Worm (Caenorhabditis elegans) whole organism, L2 larva: ENCODE results near the gene ttbk-2.1.
"Not testable (repeated sequence)": the region's sequence is repeated elsewhere in the genome, so short reads cannot be mapped to it uniquely, and the experiment has no call there.

Experiments
- C34F6.9 ChIP-seq: fragments of 150-350 bp; optimal IDR thresholded peaks from 2 replicates; lab custom pipeline; 2014; ENCODE audit warnings: missing biosample characterization, missing genetic modification characterization
- F13H6.1 ChIP-seq: sonication (generic microtip); optimal IDR thresholded peaks from 2 replicates; lab custom pipeline; 2016; ENCODE audit warnings: missing genetic modification characterization, missing compliant biosample characterization
- R02D3.7 ChIP-seq: fragments of 150-350 bp; optimal IDR thresholded peaks from 2 replicates; lab custom pipeline; 2014; ENCODE audit warnings: missing biosample characterization, missing genetic modification characterization
- Y55F3AM.14 ChIP-seq: fragments of 200-800 bp; sonication (Bioruptor generic); optimal IDR thresholded peaks from 2 replicates; lab custom pipeline; 2018; ENCODE audit warnings: mild to moderate bottlenecking, missing genetic modification characterization, missing compliant biosample characterization
- ZK546.5 ChIP-seq: sonication (generic microtip); optimal IDR thresholded peaks from 2 replicates; lab custom pipeline; 2017; ENCODE audit warnings: missing biosample characterization, missing genetic modification characterization
- alr-1 ChIP-seq: fragments of 150-350 bp; optimal IDR thresholded peaks from 2 replicates; lab custom pipeline; 2014; ENCODE audit warnings: missing biosample characterization, missing genetic modification characterization
- aly-2 ChIP-seq: fragments of 150-350 bp; optimal IDR thresholded peaks from 2 replicates; lab custom pipeline; 2014; ENCODE audit warnings: missing biosample characterization, missing genetic modification characterization
- ama-1 ChIP-seq: fragments of 150-350 bp; optimal IDR thresholded peaks from 2 replicates; lab custom pipeline; 2018; ENCODE audit warnings: inconsistent platforms
- blmp-1 ChIP-seq: sonication (generic microtip); optimal IDR thresholded peaks from 2 replicates; lab custom pipeline; 2017; ENCODE audit warnings: missing genetic modification characterization, mild to moderate bottlenecking, missing compliant biosample characterization, antibody characterized with exemption, moderate library complexity; ENCODE audit not compliant: insufficient read depth
- ceh-16 ChIP-seq: fragments of 150-350 bp; optimal IDR thresholded peaks from 2 replicates; lab custom pipeline; 2014; ENCODE audit warnings: missing biosample characterization, missing genetic modification characterization
- ceh-82 ChIP-seq: fragments of 150-350 bp; optimal IDR thresholded peaks from 2 replicates; lab custom pipeline; 2014; ENCODE audit warnings: missing biosample characterization, missing genetic modification characterization
- crh-2 ChIP-seq: sonication (generic microtip); optimal IDR thresholded peaks from 2 replicates; lab custom pipeline; 2017; ENCODE audit warnings: missing biosample characterization, missing genetic modification characterization
- dmd-4 ChIP-seq: sonication (generic microtip); optimal IDR thresholded peaks from 2 replicates; lab custom pipeline; 2017; ENCODE audit warnings: missing biosample characterization, missing genetic modification characterization
- egl-27 ChIP-seq: sonication (generic microtip); optimal IDR thresholded peaks from 3 replicates; lab custom pipeline; 2017; ENCODE audit warnings: missing biosample characterization, missing genetic modification reagents, missing genetic modification characterization
- elt-1 ChIP-seq: fragments of 150-350 bp; optimal IDR thresholded peaks from 2 replicates; lab custom pipeline; 2014; ENCODE audit warnings: missing biosample characterization, missing genetic modification characterization
- elt-3 ChIP-seq: sonication (generic microtip); optimal IDR thresholded peaks from 2 replicates; lab custom pipeline; 2017; ENCODE audit warnings: missing biosample characterization, missing genetic modification characterization
- fos-1 ChIP-seq: fragments of 150-350 bp; optimal IDR thresholded peaks from 2 replicates; lab custom pipeline; 2014; ENCODE audit warnings: missing biosample characterization, missing genetic modification characterization
- gmeb-1 ChIP-seq: fragments of 150-350 bp; optimal IDR thresholded peaks from 2 replicates; lab custom pipeline; 2014; ENCODE audit warnings: missing biosample characterization, missing genetic modification characterization
- lin-11 ChIP-seq: fragments of 150-350 bp; sonication (generic microtip); optimal IDR thresholded peaks from 2 replicates; lab custom pipeline; 2014; ENCODE audit warnings: missing biosample characterization, missing genetic modification characterization, inconsistent platforms, mixed read lengths
- lin-13 ChIP-seq: fragments of 150-350 bp; optimal IDR thresholded peaks from 2 replicates; lab custom pipeline; 2014; ENCODE audit warnings: missing biosample characterization, missing genetic modification reagents, missing genetic modification characterization
- lin-39 ChIP-seq: fragments of 150-350 bp; optimal IDR thresholded peaks from 2 replicates; lab custom pipeline; 2014; ENCODE audit warnings: missing biosample characterization, missing genetic modification reagents, missing genetic modification characterization
- lsy-2 ChIP-seq, 2 experiments: fragments of 150-350 bp in 1 of 2; sonication (generic microtip) in 1 of 2; optimal IDR thresholded peaks; 2 replicates each; lab custom pipeline; 2014 to 2017; ENCODE audit warnings: missing biosample characterization in 2 of 2, missing genetic modification characterization in 2 of 2
- mab-5 ChIP-seq: fragments of 150-350 bp; optimal IDR thresholded peaks from 2 replicates; lab custom pipeline; 2014; ENCODE audit warnings: missing biosample characterization, missing genetic modification characterization
- mbf-1 ChIP-seq: sonication (generic microtip); optimal IDR thresholded peaks from 2 replicates; lab custom pipeline; 2017; ENCODE audit warnings: missing biosample characterization, missing genetic modification characterization
- mdl-1 ChIP-seq, 2 experiments: fragments of 150-350 bp in 1 of 2; sonication (generic microtip) in 1 of 2; optimal IDR thresholded peaks; 2 replicates each; lab custom pipeline; 2017; ENCODE audit warnings: missing biosample characterization in 2 of 2, missing genetic modification characterization in 2 of 2
- nhr-10 ChIP-seq: sonication (generic microtip); optimal IDR thresholded peaks from 2 replicates; lab custom pipeline; 2017; ENCODE audit warnings: missing biosample characterization, missing genetic modification characterization
- nhr-11 ChIP-seq: fragments of 150-350 bp; optimal IDR thresholded peaks from 2 replicates; lab custom pipeline; 2014; ENCODE audit warnings: missing biosample characterization, missing genetic modification characterization
- nhr-12 ChIP-seq: fragments of 150-350 bp; optimal IDR thresholded peaks from 2 replicates; lab custom pipeline; 2014; ENCODE audit warnings: missing biosample characterization, missing genetic modification characterization
- nhr-129 ChIP-seq: fragments of 150-350 bp; optimal IDR thresholded peaks from 2 replicates; lab custom pipeline; 2014; ENCODE audit warnings: missing biosample characterization, missing genetic modification characterization
- nhr-21 ChIP-seq: fragments of 150-350 bp; optimal IDR thresholded peaks from 2 replicates; lab custom pipeline; 2014; ENCODE audit warnings: missing biosample characterization, missing genetic modification characterization
- nhr-23 ChIP-seq: fragments of 150-350 bp; optimal IDR thresholded peaks from 2 replicates; lab custom pipeline; 2014; ENCODE audit warnings: missing biosample characterization, missing genetic modification reagents, missing genetic modification characterization
- nhr-237 ChIP-seq: fragments of 150-350 bp; optimal IDR thresholded peaks from 2 replicates; lab custom pipeline; 2014; ENCODE audit warnings: missing biosample characterization, missing genetic modification characterization
- nhr-25 ChIP-seq: fragments of 150-350 bp; sonication (generic microtip); optimal IDR thresholded peaks from 3 replicates; lab custom pipeline; 2014; ENCODE audit warnings: missing biosample characterization, missing genetic modification characterization
- nhr-6 ChIP-seq: fragments of 150-350 bp; optimal IDR thresholded peaks from 2 replicates; lab custom pipeline; 2014; ENCODE audit warnings: missing biosample characterization, missing genetic modification characterization
- nhr-77 ChIP-seq: fragments of 150-350 bp; optimal IDR thresholded peaks from 2 replicates; lab custom pipeline; 2014; ENCODE audit warnings: missing biosample characterization, missing genetic modification characterization
- peb-1 ChIP-seq: fragments of 150-350 bp; optimal IDR thresholded peaks from 2 replicates; lab custom pipeline; 2014; ENCODE audit warnings: missing biosample characterization, missing genetic modification characterization
- sem-4 ChIP-seq: fragments of 150-350 bp; optimal IDR thresholded peaks from 2 replicates; lab custom pipeline; 2014; ENCODE audit warnings: missing biosample characterization, missing genetic modification reagents, missing genetic modification characterization
- skn-1 ChIP-seq: sonication (generic microtip); optimal IDR thresholded peaks from 2 replicates; lab custom pipeline; 2017; ENCODE audit warnings: missing biosample characterization, missing genetic modification characterization
- sma-3 ChIP-seq: sonication (generic microtip); optimal IDR thresholded peaks from 2 replicates; lab custom pipeline; 2016; ENCODE audit warnings: missing genetic modification reagents, missing genetic modification characterization, missing compliant biosample characterization
- sma-9 ChIP-seq, 2 experiments: fragments of 150-350 bp in 1 of 2; sonication (generic microtip) in 1 of 2; optimal IDR thresholded peaks; 2 replicates each; lab custom pipeline; 2014 to 2016; ENCODE audit warnings: missing genetic modification characterization in 2 of 2, mild to moderate bottlenecking in 1 of 2, missing biosample characterization in 1 of 2, missing compliant biosample characterization in 1 of 2, missing genetic modification reagents in 1 of 2, moderate library complexity in 1 of 2
- snpc-4 ChIP-seq: fragments of 150-350 bp; optimal IDR thresholded peaks from 2 replicates; lab custom pipeline; 2014; ENCODE audit warnings: missing biosample characterization, missing genetic modification characterization
- unc-39 ChIP-seq: fragments of 150-350 bp; optimal IDR thresholded peaks from 2 replicates; lab custom pipeline; 2014; ENCODE audit warnings: missing biosample characterization, missing genetic modification characterization
- unc-55 ChIP-seq: fragments of 150-350 bp; sonication (generic microtip); optimal IDR thresholded peaks from 3 replicates; lab custom pipeline; 2014; ENCODE audit warnings: missing biosample characterization, missing genetic modification reagents, missing genetic modification characterization
- unc-62 ChIP-seq: fragments of 150-350 bp; optimal IDR thresholded peaks from 2 replicates; lab custom pipeline; 2014; ENCODE audit warnings: missing biosample characterization, missing genetic modification reagents, missing genetic modification characterization
- zag-1 ChIP-seq: fragments of 150-350 bp; optimal IDR thresholded peaks from 2 replicates; lab custom pipeline; 2014; ENCODE audit warnings: missing biosample characterization, missing genetic modification characterization
- ztf-1 ChIP-seq: fragments of 200-800 bp; sonication (Bioruptor generic); conservative IDR thresholded peaks from 2 replicates; pipeline ENCODE4 v1.3.6; 2022; ENCODE audit warnings: missing genetic modification characterization, missing compliant biosample characterization
- ztf-11 ChIP-seq: sonication (generic microtip); optimal IDR thresholded peaks from 2 replicates; lab custom pipeline; 2017; ENCODE audit warnings: missing biosample characterization, missing genetic modification characterization
- ztf-4 ChIP-seq: fragments of 150-350 bp; optimal IDR thresholded peaks from 2 replicates; lab custom pipeline; 2014; ENCODE audit warnings: missing biosample characterization, missing genetic modification characterization

The ttbk-2.1 gene

DNA sequence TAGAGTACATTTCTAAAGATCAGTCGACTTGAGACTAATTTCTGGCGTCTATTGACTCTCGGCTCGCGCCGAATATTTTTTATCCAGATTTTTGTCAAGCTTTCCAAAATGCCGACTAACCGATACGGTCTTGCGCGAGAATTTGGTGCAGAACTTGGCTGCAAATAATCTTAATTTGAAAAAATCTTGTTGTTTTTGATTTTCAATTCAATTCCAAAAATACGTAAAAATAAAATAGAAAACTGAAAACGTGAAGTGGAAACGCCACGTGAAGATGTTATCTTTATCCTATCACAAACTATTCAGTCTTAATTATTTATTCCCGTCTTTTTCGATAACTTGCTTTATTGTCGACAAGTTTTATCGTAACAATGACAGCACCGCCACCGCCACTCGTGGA lies at the start of gene ttbk-2.1:
TSS of gene ttbk-2.1 (plus strand) at position 301 of the 400 bp plus-strand sequence.
- TF ChIP-seq nhr-129 (tag; lab: Kevin White, UChicago); ZK546.5 (tag; lab: Kevin White, UChicago); skn-1: not testable (repeated sequence)

DNA sequence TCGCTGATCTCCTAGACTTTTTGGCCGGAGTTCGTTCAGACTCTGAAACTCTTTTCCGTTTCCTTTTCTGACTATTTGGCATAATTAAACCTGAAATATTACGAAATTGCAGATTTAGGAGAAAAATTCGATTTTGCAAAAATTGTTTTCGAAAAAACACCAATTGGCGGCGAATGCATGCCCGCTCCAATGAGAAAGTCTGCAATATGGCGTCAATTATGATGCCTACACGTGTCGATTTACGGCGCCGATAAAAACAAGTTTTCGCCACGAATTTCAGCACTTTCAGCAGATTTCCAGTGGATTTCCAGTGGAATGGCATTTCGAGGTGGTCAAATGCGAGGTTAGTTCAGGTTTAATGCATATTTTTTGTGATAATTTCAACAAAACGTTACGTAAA lies 49.1 kb upstream of the ttbk-2.1 start, which contains the start of the genes Y59E9AL.36 and nbet-1:
TSS of gene Y59E9AL.36 (minus strand) at position 92 of the 400 bp plus-strand sequence.
TSS of gene nbet-1 (plus strand) at position 112 of the 400 bp plus-strand sequence.
- peak; percentile 14 for TF ChIP-seq F13H6.1 (tag; lab: Kevin White, UChicago)
- no peak for TF ChIP-seq nhr-237 (tag; lab: Kevin White, UChicago)
- no peak for TF ChIP-seq skn-1
- TF ChIP-seq nhr-25 (tag; lab: Kevin White, UChicago), result peak; percentile 66
- peak; percentile 69 for TF ChIP-seq nhr-11
- TF ChIP-seq egl-27 (tag; lab: Kevin White, UChicago), result peak; percentile 54
- peak; percentile 83 for TF ChIP-seq nhr-129 (tag; lab: Kevin White, UChicago)
- no peak for TF ChIP-seq ceh-16 (tag; lab: Kevin White, UChicago)
- peak in 1 of 2 experiments; percentile 36 for TF ChIP-seq mdl-1 (tag; optimal IDR thresholded peaks at IDR 0.05; lab: Kevin White, UChicago)
- peak; percentile 54 for TF ChIP-seq lin-13 (GFP tag; lab: Kevin White, UChicago)
- TF ChIP-seq nhr-23 (tag; lab: Kevin White, UChicago), result no peak
- TF ChIP-seq lsy-2 (tag; optimal IDR thresholded peaks at IDR 0.05; lab: Kevin White, UChicago), result peak; percentile 73 to 82
- no peak for TF ChIP-seq mbf-1 (tag; lab: Kevin White, UChicago)
- TF ChIP-seq blmp-1 (tag; lab: Kevin White, UChicago), result no peak
- no peak for TF ChIP-seq ama-1
- TF ChIP-seq C34F6.9 (tag; lab: Kevin White, UChicago), result peak; percentile 82
- no peak for TF ChIP-seq nhr-12 (tag; lab: Kevin White, UChicago)
- peak; percentile 4 for TF ChIP-seq zag-1
- TF ChIP-seq gmeb-1 (tag; lab: Kevin White, UChicago), result peak; percentile 88
- TF ChIP-seq sem-4, result no peak
- peak; percentile 73 for TF ChIP-seq sma-3 (GFP tag; lab: Kevin White, UChicago)
- peak; percentile 52 for TF ChIP-seq sma-9 (GFP tag; optimal IDR thresholded peaks at IDR 0.05; lab: Kevin White, UChicago)
- TF ChIP-seq sma-9 (tag; optimal IDR thresholded peaks at IDR 0.05; lab: Kevin White, UChicago), result no peak
- peak; percentile 36 for TF ChIP-seq fos-1 (tag; lab: Kevin White, UChicago)
- TF ChIP-seq dmd-4 (tag; lab: Kevin White, UChicago), result no peak
- TF ChIP-seq peb-1 (tag; lab: Kevin White, UChicago), result no peak
- no peak for TF ChIP-seq ztf-1 (GFP tag; lab: Robert Waterston, UW)
- no peak for TF ChIP-seq nhr-77
- TF ChIP-seq ceh-82 (tag; lab: Kevin White, UChicago), result no peak
- no peak for TF ChIP-seq nhr-10 (tag; lab: Kevin White, UChicago)
- no peak for TF ChIP-seq ZK546.5 (tag; lab: Kevin White, UChicago)
- TF ChIP-seq snpc-4 (tag; lab: Kevin White, UChicago), result peak; percentile 40
- TF ChIP-seq Y55F3AM.14 (GFP tag; lab: Kevin White, UChicago), result no peak
- TF ChIP-seq nhr-6 (tag; lab: Kevin White, UChicago), result no peak
- TF ChIP-seq alr-1 (tag; lab: Kevin White, UChicago), result no peak
- no peak for TF ChIP-seq ztf-4 (tag; lab: Kevin White, UChicago)
- no peak for TF ChIP-seq unc-39 (tag; lab: Kevin White, UChicago)
- TF ChIP-seq lin-39, result no peak
- TF ChIP-seq elt-1, result no peak
- TF ChIP-seq ztf-11 (tag; lab: Kevin White, UChicago), result no peak
- TF ChIP-seq crh-2 (tag; lab: Kevin White, UChicago), result peak; percentile 96
- TF ChIP-seq aly-2 (tag; lab: Kevin White, UChicago), result no peak
- peak; percentile 72 for TF ChIP-seq mab-5 (tag; lab: Kevin White, UChicago)
- no peak for TF ChIP-seq unc-62
- peak; percentile 93 for TF ChIP-seq unc-55 (GFP tag; lab: Kevin White, UChicago)
- peak; percentile 75 for TF ChIP-seq lin-11 (tag; lab: Kevin White, UChicago)
- TF ChIP-seq R02D3.7 (tag; lab: Kevin White, UChicago), result peak; percentile 82
- no peak for TF ChIP-seq elt-3
- peak; percentile 42 for TF ChIP-seq nhr-21 (tag; lab: Kevin White, UChicago)
